Worm (Caenorhabditis elegans): ENCODE results near the gene srh-222.

Gene srh-222

DNA sequence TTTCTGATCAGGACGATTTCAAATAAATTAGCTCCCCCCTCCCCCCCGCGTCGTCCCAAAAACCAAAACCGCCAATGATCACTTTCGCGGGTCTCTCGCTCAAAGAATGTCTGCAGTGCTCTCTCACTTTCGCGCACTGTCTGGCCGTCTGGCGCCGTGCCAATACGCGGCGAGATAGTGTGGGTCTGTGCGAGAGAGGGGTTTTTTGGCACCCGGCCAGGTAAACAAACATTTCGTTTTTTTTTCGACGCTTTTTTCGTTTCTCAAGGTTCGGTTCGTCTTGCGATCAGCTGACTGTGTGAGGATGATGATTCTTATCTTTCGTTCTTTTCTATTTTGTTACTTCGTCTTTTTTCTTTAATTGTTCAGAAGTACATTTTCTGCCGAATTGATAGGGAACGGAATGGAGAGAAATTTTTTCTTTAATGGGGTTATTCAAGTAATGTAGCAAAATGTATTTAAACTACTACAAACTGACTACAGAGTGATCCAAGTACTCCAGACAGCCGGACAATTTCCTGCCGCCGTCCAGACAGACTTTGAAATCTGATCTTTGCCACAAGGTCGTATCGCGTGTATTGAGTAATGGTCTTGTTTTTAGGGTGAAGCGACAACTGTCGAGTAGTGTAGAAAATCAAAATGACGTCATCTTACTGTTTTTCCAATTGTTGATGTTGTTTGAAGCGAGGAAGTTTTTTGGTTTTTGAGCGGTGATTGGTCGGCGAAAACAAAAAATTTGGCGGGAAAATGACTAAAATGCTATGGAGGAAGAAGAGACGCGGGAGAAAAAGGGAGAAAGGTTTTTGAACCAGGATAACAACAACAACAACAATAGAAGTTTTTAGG lies 44.8 kb downstream of the srh-222 start (continued):
- TF ChIP-seq rpc-1 (optimal IDR thresholded peaks at IDR 0.05) (no peak), rpc-1 (tag; optimal IDR thresholded peaks at IDR 0.05) (no peak), let-526 (GFP tag; IDR thresholded peaks at IDR 0.05) (no peak), hlh-26 (GFP tag; conservative IDR thresholded peaks at IDR 0.05) (no peak), mes-4 (tag; optimal IDR thresholded peaks at IDR 0.05) (no peak), hlh-12 (tag; optimal IDR thresholded peaks at IDR 0.05) (no peak), lin-54 (GFP tag; optimal IDR thresholded peaks at IDR 0.05) (peak; percentile 33), ama-1 (optimal IDR thresholded peaks at IDR 0.05) (no peak), ama-1 (GFP tag; optimal IDR thresholded peaks at IDR 0.05) (no peak), F57C9.4 (tag; optimal IDR thresholded peaks at IDR 0.05) (no peak), lir-1 (GFP tag; conservative IDR thresholded peaks at IDR 0.05) (peak; percentile 66), attf-3 (GFP tag; conservative IDR thresholded peaks at IDR 0.05) (0 out of 2 replicates have a peak, but pooled peaks have one; percentile 11), ets-4 (GFP tag; optimal IDR thresholded peaks at IDR 0.05) (no peak), ztf-18 (tag; optimal IDR thresholded peaks at IDR 0.05) (no peak), F37B4.10 (GFP tag; IDR thresholded peaks at IDR 0.05) (no peak), attf-6 (GFP tag; IDR thresholded peaks at IDR 0.05) (no peak), K12H6.12 (tag; optimal IDR thresholded peaks at IDR 0.05) (peak; percentile 51), aptf-2 (GFP tag; conservative IDR thresholded peaks at IDR 0.05) (no peak), K11D2.4 (GFP tag; IDR thresholded peaks at IDR 0.05) (peak; percentile 92), lsy-27 (tag; optimal IDR thresholded peaks at IDR 0.05; ENCODE audit: borderline replicate concordance, insufficient read depth) (no peak), hmg-1.2 (GFP tag; IDR thresholded peaks at IDR 0.05) (peak; percentile 88), egl-18 (GFP tag; IDR thresholded peaks at IDR 0.05) (no peak), B0336.3 (GFP tag; IDR thresholded peaks at IDR 0.05) (peak; percentile 48; the same call in 1 of the 2 replicates), sptf-2 (GFP tag; optimal IDR thresholded peaks at IDR 0.05) (no peak), ztf-28 (GFP tag; IDR thresholded peaks at IDR 0.05) (no peak), rcor-1 (GFP tag; IDR thresholded peaks at IDR 0.05) (0 out of 2 replicates have a peak, but pooled peaks have one; percentile 31), F10E7.11 (tag; optimal IDR thresholded peaks at IDR 0.05) (no peak), B0261.1 (tag; optimal IDR thresholded peaks at IDR 0.05) (no peak), madf-8 (GFP tag; conservative IDR thresholded peaks at IDR 0.05) (no peak), bed-1 (GFP tag; IDR thresholded peaks at IDR 0.05) (no peak), ceh-79 (tag; optimal IDR thresholded peaks at IDR 0.05) (no peak), hmg-20 (GFP tag; IDR thresholded peaks at IDR 0.05) (no peak), T26A5.8 (tag; optimal IDR thresholded peaks at IDR 0.05) (no peak), T07F8.4 (tag; optimal IDR thresholded peaks at IDR 0.05) (no peak), B0019.2 (GFP tag; conservative IDR thresholded peaks at IDR 0.05) (no peak), ztf-3 (GFP tag; optimal IDR thresholded peaks at IDR 0.05) (no peak), akir-1 (GFP tag; optimal IDR thresholded peaks at IDR 0.05) (no peak), ztf-26 (tag; optimal IDR thresholded peaks at IDR 0.05) (peak; percentile 65), attf-5 (GFP tag; optimal IDR thresholded peaks at IDR 0.05) (peak; percentile 57), fkh-3 (tag; optimal IDR thresholded peaks at IDR 0.05) (no peak), hrde-1 (tag; optimal IDR thresholded peaks at IDR 0.05; ENCODE audit: borderline replicate concordance) (no peak), nhr-80 (tag; optimal IDR thresholded peaks at IDR 0.05) (peak; percentile 77), nhr-120 (GFP tag; IDR thresholded peaks at IDR 0.05) (no peak), nfya-1 (tag; optimal IDR thresholded peaks at IDR 0.05; ENCODE audit: borderline replicate concordance, insufficient read depth) (no peak), F52B5.7 (tag; optimal IDR thresholded peaks at IDR 0.05) (peak; percentile 6), D2030.7 (GFP tag; IDR thresholded peaks at IDR 0.05) (no peak), tlf-1 (GFP tag; optimal IDR thresholded peaks at IDR 0.05) (peak; percentile 26), dox-1 (GFP tag; IDR thresholded peaks at IDR 0.05) (peak; percentile 64), mxl-1 (tag; optimal IDR thresholded peaks at IDR 0.05) (no peak)

Data from whole organism, young adult.